Worm (Caenorhabditis elegans) whole organism, mixed stage, embryonic: ENCODE results near the gene acdh-6.

ENCODE experiments used
- M03D4.4 ChIP-seq: sonication (generic microtip); optimal IDR thresholded peaks from 2 replicates; lab custom pipeline; 2017; ENCODE audit warnings: mild to moderate bottlenecking, missing genetic modification characterization, missing compliant biosample characterization
- bed-3 ChIP-seq: fragments of 200-800 bp; sonication (Bioruptor generic); optimal IDR thresholded peaks from 3 replicates; lab custom pipeline; 2018; ENCODE audit warnings: mild to moderate bottlenecking, missing genetic modification characterization, moderate library complexity, missing compliant biosample characterization
- blmp-1 ChIP-seq: fragments of 150-350 bp; optimal IDR thresholded peaks from 2 replicates; lab custom pipeline; 2014; ENCODE audit warnings: missing biosample characterization, missing genetic modification characterization
- ceh-43 ChIP-seq: fragments of 200-800 bp; sonication (Bioruptor generic); optimal IDR thresholded peaks from 2 replicates; lab custom pipeline; 2018; ENCODE audit warnings: mild to moderate bottlenecking, missing genetic modification characterization, moderate library complexity, missing compliant biosample characterization
- ceh-83 ChIP-seq: fragments of 200-800 bp; sonication (Bioruptor generic); optimal IDR thresholded peaks from 2 replicates; lab custom pipeline; 2018; ENCODE audit warnings: mild to moderate bottlenecking, missing genetic modification characterization, missing compliant biosample characterization
- ces-1 ChIP-seq: fragments of 150-350 bp; optimal IDR thresholded peaks from 2 replicates; lab custom pipeline; 2014; ENCODE audit warnings: missing biosample characterization, missing genetic modification reagents, missing genetic modification characterization
- drap-1 ChIP-seq: fragments of 200-800 bp; sonication (Bioruptor generic); optimal IDR thresholded peaks from 3 replicates; lab custom pipeline; 2018; ENCODE audit warnings: mild to moderate bottlenecking, missing genetic modification characterization, missing compliant biosample characterization
- elt-1 ChIP-seq: sonication (generic microtip); optimal IDR thresholded peaks from 2 replicates; lab custom pipeline; 2017; ENCODE audit warnings: missing genetic modification characterization, mild to moderate bottlenecking, missing compliant biosample characterization, antibody characterized with exemption, moderate library complexity, borderline replicate concordance; ENCODE audit not compliant: insufficient read depth
- flh-1 ChIP-seq: fragments of 200-800 bp; sonication (Bioruptor generic); optimal IDR thresholded peaks from 2 replicates; lab custom pipeline; 2018; ENCODE audit warnings: mild to moderate bottlenecking, missing genetic modification characterization, moderate library complexity, missing compliant biosample characterization
- hlh-1 ChIP-seq: fragments of 150-350 bp; optimal IDR thresholded peaks from 2 replicates; lab custom pipeline; 2014; ENCODE audit warnings: missing biosample characterization, missing genetic modification reagents, missing genetic modification characterization
- lin-13 ChIP-seq: fragments of 150-350 bp; optimal IDR thresholded peaks from 2 replicates; lab custom pipeline; 2014; ENCODE audit warnings: missing biosample characterization, missing genetic modification characterization
- lin-32 ChIP-seq: fragments of 200-800 bp; sonication (Bioruptor generic); optimal IDR thresholded peaks from 2 replicates; lab custom pipeline; 2018; ENCODE audit warnings: mild to moderate bottlenecking, missing genetic modification characterization, missing compliant biosample characterization
- mab-5 ChIP-seq: fragments of 150-350 bp; optimal IDR thresholded peaks from 2 replicates; lab custom pipeline; 2014; ENCODE audit warnings: missing biosample characterization, missing genetic modification characterization
- mep-1 ChIP-seq: fragments of 150-350 bp; optimal IDR thresholded peaks from 2 replicates; lab custom pipeline; 2017; ENCODE audit warnings: missing biosample characterization, missing genetic modification reagents, missing genetic modification characterization, inconsistent platforms
- mls-2 ChIP-seq: sonication (generic microtip); optimal IDR thresholded peaks from 2 replicates; lab custom pipeline; 2016; ENCODE audit warnings: mild to moderate bottlenecking, missing genetic modification characterization, moderate library complexity, missing compliant biosample characterization
- nhr-2 ChIP-seq: fragments of 150-350 bp; optimal IDR thresholded peaks from 2 replicates; lab custom pipeline; 2014; ENCODE audit warnings: missing biosample characterization, missing genetic modification characterization
- nhr-237 ChIP-seq: fragments of 150-350 bp; optimal IDR thresholded peaks from 2 replicates; lab custom pipeline; 2014; ENCODE audit warnings: missing biosample characterization, missing genetic modification characterization
- nhr-28 ChIP-seq: fragments of 150-350 bp; optimal IDR thresholded peaks from 2 replicates; lab custom pipeline; 2014; ENCODE audit warnings: missing biosample characterization, missing genetic modification characterization
- nhr-76 ChIP-seq: sonication (generic microtip); optimal IDR thresholded peaks from 2 replicates; lab custom pipeline; 2017; ENCODE audit warnings: missing biosample characterization, missing genetic modification characterization
- pha-4 ChIP-seq: fragments of 150-350 bp; optimal IDR thresholded peaks from 2 replicates; lab custom pipeline; 2018; ENCODE audit warnings: missing biosample characterization, missing genetic modification reagents, missing genetic modification characterization
- snpc-4 ChIP-seq: fragments of 150-350 bp; optimal IDR thresholded peaks from 2 replicates; lab custom pipeline; 2014; ENCODE audit warnings: missing biosample characterization, missing genetic modification characterization
- sptf-1 ChIP-seq: sonication (generic microtip); optimal IDR thresholded peaks from 2 replicates; lab custom pipeline; 2017; ENCODE audit warnings: mild to moderate bottlenecking, missing genetic modification characterization, moderate library complexity, missing compliant biosample characterization
- tbx-8 ChIP-seq: fragments of 200-800 bp; sonication (Bioruptor generic); optimal IDR thresholded peaks from 2 replicates; lab custom pipeline; 2018; ENCODE audit warnings: mild to moderate bottlenecking, missing genetic modification characterization, moderate library complexity, missing compliant biosample characterization
- unc-39 ChIP-seq: fragments of 150-350 bp; optimal IDR thresholded peaks from 2 replicates; lab custom pipeline; 2014; ENCODE audit warnings: missing biosample characterization, missing genetic modification characterization
- unc-62 ChIP-seq: fragments of 150-350 bp; optimal IDR thresholded peaks from 2 replicates; lab custom pipeline; 2014; ENCODE audit warnings: missing biosample characterization, missing genetic modification reagents, missing genetic modification characterization
- zip-8 ChIP-seq: fragments of 150-350 bp; optimal IDR thresholded peaks from 2 replicates; lab custom pipeline; 2014; ENCODE audit warnings: missing biosample characterization, missing genetic modification characterization
- ztf-11 ChIP-seq: fragments of 150-350 bp; optimal IDR thresholded peaks from 2 replicates; lab custom pipeline; 2014; ENCODE audit warnings: missing biosample characterization, missing genetic modification characterization

acdh-6 gene

DNA sequence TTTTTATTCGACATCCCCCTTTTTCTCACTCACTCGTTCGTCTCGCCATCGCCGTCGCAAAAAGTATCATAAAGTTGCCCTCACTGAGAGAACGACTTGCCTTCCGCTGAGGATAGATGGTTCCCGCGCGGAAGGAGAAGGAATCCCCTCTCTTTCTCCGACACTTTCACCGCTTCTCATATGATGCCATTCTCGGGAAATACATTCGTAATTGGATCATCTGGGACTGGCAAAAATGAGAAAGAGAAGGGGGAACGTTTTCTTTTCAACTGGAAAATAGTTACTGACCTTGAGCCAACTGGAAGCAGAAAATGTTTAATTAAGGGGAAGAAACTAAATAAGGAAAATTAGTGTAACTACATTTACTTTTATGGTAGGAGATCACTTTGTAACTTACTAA, 10.9 kb downstream of the acdh-6 start:
- TF ChIP-seq ztf-11 (tag; lab: Kevin White, UChicago) (no peak), nhr-237 (no peak), ces-1 (GFP tag; lab: Kevin White, UChicago) (peak; percentile 53), snpc-4 (tag; lab: Kevin White, UChicago) (no peak), blmp-1 (tag; lab: Kevin White, UChicago) (peak; percentile 65)

DNA sequence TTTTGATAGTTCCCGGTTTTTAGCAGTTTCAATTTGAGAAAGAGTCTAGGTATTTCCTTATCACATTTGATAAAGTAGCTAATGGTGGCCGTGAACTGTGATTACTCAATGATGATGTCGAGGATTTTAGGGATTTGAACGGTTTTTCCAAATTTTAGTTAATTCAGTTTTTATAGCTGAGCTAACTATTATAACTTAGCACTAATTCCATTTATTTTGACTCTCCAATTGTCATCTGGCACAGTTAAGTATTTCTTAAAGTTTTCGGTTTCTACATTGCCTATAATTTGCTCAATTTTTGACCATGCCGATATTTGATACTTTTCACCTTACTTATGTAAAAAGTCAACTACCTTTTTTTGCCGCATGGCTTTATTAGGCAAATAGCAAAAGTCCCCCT, 12.4 kb downstream of the acdh-6 start:
- TF ChIP-seq mab-5 (tag; lab: Kevin White, UChicago): no peak
- TF ChIP-seq unc-62 (GFP tag; lab: Kevin White, UChicago): no peak
- no peak for TF ChIP-seq zip-8 (tag; lab: Kevin White, UChicago)
- no peak for TF ChIP-seq nhr-76
- no peak for TF ChIP-seq bed-3 (GFP tag; lab: Kevin White, UChicago)
- no peak for TF ChIP-seq mls-2 (tag; lab: Kevin White, UChicago)
- TF ChIP-seq nhr-2: no peak
- TF ChIP-seq tbx-8 (GFP tag; lab: Kevin White, UChicago): no peak
- TF ChIP-seq M03D4.4 (tag; lab: Kevin White, UChicago): no peak

ce11 chrIII:8573869-8574268, 12.9 kb downstream of the acdh-6 start:
- TF ChIP-seq flh-1 (GFP tag; lab: Kevin White, UChicago) (no peak), nhr-28 (tag; lab: Kevin White, UChicago) (no peak), ces-1 (GFP tag; lab: Kevin White, UChicago) (no peak), unc-39 (tag; lab: Kevin White, UChicago) (no peak), hlh-1 (no peak), blmp-1 (tag; lab: Kevin White, UChicago) (no peak), mep-1 (tag; lab: Kevin White, UChicago) (no peak), nhr-2 (no peak), unc-62 (GFP tag; lab: Kevin White, UChicago) (no peak), zip-8 (tag; lab: Kevin White, UChicago) (no peak), drap-1 (GFP tag; lab: Kevin White, UChicago) (no peak), mls-2 (tag; lab: Kevin White, UChicago) (no peak), elt-1 (tag; lab: Kevin White, UChicago) (no peak), pha-4 (tag; lab: Kevin White, UChicago) (no peak), ztf-11 (tag; lab: Kevin White, UChicago) (no peak), mab-5 (tag; lab: Kevin White, UChicago) (no peak), M03D4.4 (tag; lab: Kevin White, UChicago) (no peak), lin-32 (GFP tag; lab: Kevin White, UChicago) (no peak), ceh-83 (GFP tag; lab: Kevin White, UChicago) (no peak), snpc-4 (tag; lab: Kevin White, UChicago) (no peak)
- TF ChIP-seq, all 35 proteins: peak for 0

DNA sequence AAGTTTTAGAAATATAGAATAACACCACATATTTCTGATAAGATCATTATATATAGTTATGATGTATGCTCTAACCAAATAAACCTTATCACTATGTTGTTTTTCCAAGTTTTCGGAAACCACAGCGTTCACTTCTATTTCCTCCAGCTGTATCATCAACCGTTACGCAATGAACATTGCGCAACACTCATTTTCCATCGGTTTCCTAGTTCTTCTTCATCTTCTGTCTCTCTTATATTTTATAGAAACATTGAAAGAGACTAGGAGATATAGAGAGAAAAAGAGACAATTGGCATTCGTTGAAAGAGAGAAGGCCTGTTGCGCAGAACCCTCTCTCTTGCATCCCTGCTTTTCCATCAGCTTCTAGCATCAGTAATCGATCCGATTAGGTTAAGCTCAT, 13.4 kb downstream of the acdh-6 start:
- TF ChIP-seq zip-8 (tag; lab: Kevin White, UChicago) (peak; percentile 97), pha-4 (tag; lab: Kevin White, UChicago) (no peak), lin-32 (GFP tag; lab: Kevin White, UChicago) (no peak), elt-1 (tag; lab: Kevin White, UChicago) (no peak), unc-62 (GFP tag; lab: Kevin White, UChicago) (no peak), nhr-76 (no peak), hlh-1 (no peak)

DNA sequence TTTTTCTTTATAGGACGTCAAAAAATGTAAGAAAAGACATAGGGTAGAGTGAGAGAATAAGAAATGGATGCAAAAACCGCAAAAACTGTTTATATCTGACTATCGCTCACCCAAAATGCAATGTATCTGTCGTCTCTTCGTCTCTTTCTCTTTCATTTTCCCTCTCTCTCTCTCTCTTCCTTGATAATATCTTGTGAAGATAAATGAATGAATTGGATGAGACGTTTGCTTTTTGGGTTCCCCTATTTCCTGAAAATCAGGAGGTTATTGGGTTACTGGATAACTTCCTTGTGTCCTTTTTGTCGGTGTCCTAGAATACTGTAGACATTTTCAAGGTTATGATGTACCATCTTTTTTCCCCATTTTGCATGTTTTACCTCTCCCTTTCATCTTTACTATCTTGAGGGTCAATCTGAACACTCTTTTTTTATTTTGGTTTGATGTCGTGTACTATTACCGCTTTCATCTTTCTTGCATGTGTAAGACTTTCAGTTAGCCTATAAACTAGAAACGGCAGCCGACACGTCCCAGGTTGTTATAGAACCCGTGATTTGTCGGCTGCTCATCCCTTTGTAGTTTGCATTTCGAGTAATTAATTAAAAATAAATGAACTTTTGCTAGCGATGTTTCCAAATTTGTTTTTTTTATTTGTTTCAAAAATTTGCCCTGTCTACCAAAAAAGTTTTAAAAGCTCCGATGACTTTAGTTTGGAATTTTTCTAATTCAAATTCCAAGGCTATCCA, 14.6 kb downstream of the acdh-6 start:
- no peak for TF ChIP-seq sptf-1 (tag; lab: Kevin White, UChicago)
- TF ChIP-seq nhr-237: no peak
- TF ChIP-seq lin-13 (tag; lab: Kevin White, UChicago): no peak
- peak; percentile 65 for TF ChIP-seq elt-1 (tag; lab: Kevin White, UChicago)
- peak; percentile 2 for TF ChIP-seq ces-1 (GFP tag; lab: Kevin White, UChicago)
- TF ChIP-seq pha-4 (tag; lab: Kevin White, UChicago): no peak

ce11 chrIII:8577534-8577933, 16.6 kb downstream of the acdh-6 start:
- TF ChIP-seq lin-13 (tag; lab: Kevin White, UChicago) (no peak), unc-39 (tag; lab: Kevin White, UChicago) (no peak), nhr-76 (no peak), ceh-43 (no peak), hlh-1 (no peak)
